Fruit fly (Drosophila melanogaster): ENCODE data around the gene Pa1.

dm6 chrX:11379747-11380146, 20.7 kb downstream of the Pa1 start:
- no peak for TF ChIP-seq HLH106 (tag; optimal IDR thresholded peaks at IDR 0.05)
- no peak for TF ChIP-seq Hr83 (GFP tag; optimal IDR thresholded peaks at IDR 0.05; ENCODE audit: poor library complexity, severe bottlenecking)
- no peak for TF ChIP-seq br (GFP tag; optimal IDR thresholded peaks at IDR 0.05)
- no peak for TF ChIP-seq psq (GFP tag; optimal IDR thresholded peaks at IDR 0.05)
- TF ChIP-seq sage (GFP tag; optimal IDR thresholded peaks at IDR 0.05): no peak

Data from whole organism, wandering third instar larva.